Fruit fly (Drosophila melanogaster) whole organism: ENCODE results near the gene disp.

ENCODE experiments used
- CG8478 ChIP-seq: fragments of >200 bp; optimal IDR thresholded peaks from 2 replicates; lab custom pipeline; 2018; ENCODE audit warnings: inconsistent platforms
- Dll ChIP-seq: fragments of >200 bp; optimal IDR thresholded peaks from 2 replicates; lab custom pipeline; 2017
- EcR ChIP-seq, 2 experiments: fragments of >200 bp; optimal IDR thresholded peaks; 2 replicates each; lab custom pipeline; 2017; ENCODE audit warnings: missing biosample characterization in 2 of 2, missing genetic modification characterization in 2 of 2, missing genetic modification reagents in 2 of 2
- pan ChIP-seq: fragments of >200 bp; optimal IDR thresholded peaks from 2 replicates; lab custom pipeline; 2017
- psq ChIP-seq: fragments of >200 bp; optimal IDR thresholded peaks from 2 replicates; lab custom pipeline; 2017
- usp ChIP-seq: fragments of >200 bp; optimal IDR thresholded peaks from 2 replicates; lab custom pipeline; 2017; ENCODE audit warnings: missing biosample characterization, missing genetic modification characterization, mixed read lengths

The disp gene

DNA sequence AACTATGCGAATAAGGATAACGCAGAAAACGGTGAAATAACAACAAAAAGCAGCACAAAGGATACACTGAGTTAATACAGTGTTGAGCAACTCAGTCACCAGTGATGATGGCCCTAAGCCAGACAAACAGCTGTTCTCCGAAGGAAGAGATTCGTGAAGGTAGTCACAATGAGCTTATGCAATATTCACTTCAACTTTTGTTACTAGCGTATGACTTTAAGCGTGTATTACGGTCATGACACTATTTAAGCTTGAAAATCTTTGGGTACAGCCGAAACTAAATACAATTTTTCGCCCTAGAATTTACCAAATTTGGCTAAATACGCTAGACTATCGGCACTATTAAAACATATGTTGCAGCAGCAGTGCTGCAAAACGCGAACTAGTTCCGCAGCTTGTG lies at the start of gene disp, which contains the start of gene ECSIT:
TSS of gene disp (minus strand) at position 97 of the 400 bp plus-strand sequence.
TSS of gene ECSIT (plus strand) at position 371 of the 400 bp plus-strand sequence.
- no peak for TF ChIP-seq EcR (GFP tag; optimal IDR thresholded peaks at IDR 0.05; lab: Kevin White, UChicago)
- TF ChIP-seq CG8478 (lab: Kevin White, UChicago) = no peak
- no peak for TF ChIP-seq psq (lab: Kevin White, UChicago)

DNA sequence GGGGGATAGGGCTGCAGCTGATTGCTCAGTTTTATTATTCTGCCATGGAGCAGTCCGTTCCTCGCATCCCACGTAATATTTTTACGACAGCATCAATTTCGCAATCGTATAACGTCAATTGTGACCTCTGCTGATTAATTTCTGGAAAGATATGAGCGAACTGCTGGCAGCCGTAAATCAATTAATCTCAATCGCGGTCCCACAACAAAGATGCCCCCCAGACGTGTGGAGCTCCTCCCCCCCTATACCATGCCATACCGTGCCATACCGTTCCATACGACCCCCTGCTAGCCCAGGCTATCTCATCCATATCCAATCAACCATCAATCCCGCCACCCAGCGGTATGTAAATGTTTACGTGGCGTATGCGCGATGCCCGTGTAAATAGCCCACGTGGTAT lies 25.2 kb upstream of the disp start:
- TF ChIP-seq CG8478 (lab: Kevin White, UChicago) = no peak
- no peak for TF ChIP-seq psq (lab: Kevin White, UChicago)
- TF ChIP-seq usp = no peak
- TF ChIP-seq EcR (GFP tag; optimal IDR thresholded peaks at IDR 0.05; lab: Kevin White, UChicago) = no peak
- TF ChIP-seq pan (lab: Kevin White, UChicago) = no peak
- no peak for TF ChIP-seq Dll (lab: Kevin White, UChicago)

DNA sequence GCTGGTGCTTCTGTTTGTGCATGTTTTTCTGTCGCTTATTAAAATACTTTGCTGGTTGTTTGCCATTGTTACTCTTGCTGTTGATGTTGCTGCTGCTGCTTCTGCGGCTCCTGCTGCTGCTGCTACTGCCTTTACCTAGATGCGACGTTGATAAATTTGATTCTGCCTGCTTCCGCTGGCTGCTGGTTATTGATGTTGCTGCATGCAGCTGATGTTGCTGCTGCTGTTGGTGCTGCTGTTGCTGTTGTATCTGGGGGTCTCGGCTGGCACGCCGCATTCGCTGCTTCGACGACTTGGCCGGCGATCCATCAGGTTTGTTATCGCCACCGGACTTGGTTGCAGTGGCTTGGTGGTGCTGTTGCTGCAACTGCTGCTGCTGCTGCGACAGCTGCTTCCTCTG lies 21.3 kb upstream of the disp start:
- no peak for TF ChIP-seq usp
- TF ChIP-seq psq (lab: Kevin White, UChicago) = no peak
- TF ChIP-seq Dll (lab: Kevin White, UChicago) = no peak
- no peak for TF ChIP-seq pan (lab: Kevin White, UChicago)
- no peak for TF ChIP-seq EcR (GFP tag; optimal IDR thresholded peaks at IDR 0.05; lab: Kevin White, UChicago)
- no peak for TF ChIP-seq CG8478 (lab: Kevin White, UChicago)

DNA sequence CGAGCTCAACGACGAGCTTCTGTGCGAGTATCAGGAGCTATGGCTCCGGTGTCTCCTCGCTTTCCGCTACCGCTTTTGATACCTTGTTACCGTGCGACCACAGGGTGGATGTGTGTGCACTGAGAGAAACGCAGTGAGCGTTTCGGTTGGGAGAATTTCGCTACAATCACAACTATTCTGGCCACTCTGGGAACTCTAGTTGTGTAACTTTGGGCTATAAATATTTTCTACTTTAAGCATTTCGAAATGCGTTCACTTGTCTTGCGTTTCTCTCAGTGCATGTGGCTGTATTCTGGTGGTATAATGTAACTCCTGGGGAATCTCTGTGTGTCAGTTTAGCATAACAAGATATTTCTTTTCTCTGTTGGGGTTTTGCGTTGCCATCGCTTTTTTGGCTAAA lies 15.3 kb upstream of the disp start:
- no peak for TF ChIP-seq EcR (GFP tag; optimal IDR thresholded peaks at IDR 0.05; lab: Kevin White, UChicago)
- no peak for TF ChIP-seq usp
- TF ChIP-seq CG8478 (lab: Kevin White, UChicago) = no peak
- TF ChIP-seq pan (lab: Kevin White, UChicago) = no peak
- TF ChIP-seq psq (lab: Kevin White, UChicago) = no peak
- TF ChIP-seq Dll (lab: Kevin White, UChicago) = no peak

DNA sequence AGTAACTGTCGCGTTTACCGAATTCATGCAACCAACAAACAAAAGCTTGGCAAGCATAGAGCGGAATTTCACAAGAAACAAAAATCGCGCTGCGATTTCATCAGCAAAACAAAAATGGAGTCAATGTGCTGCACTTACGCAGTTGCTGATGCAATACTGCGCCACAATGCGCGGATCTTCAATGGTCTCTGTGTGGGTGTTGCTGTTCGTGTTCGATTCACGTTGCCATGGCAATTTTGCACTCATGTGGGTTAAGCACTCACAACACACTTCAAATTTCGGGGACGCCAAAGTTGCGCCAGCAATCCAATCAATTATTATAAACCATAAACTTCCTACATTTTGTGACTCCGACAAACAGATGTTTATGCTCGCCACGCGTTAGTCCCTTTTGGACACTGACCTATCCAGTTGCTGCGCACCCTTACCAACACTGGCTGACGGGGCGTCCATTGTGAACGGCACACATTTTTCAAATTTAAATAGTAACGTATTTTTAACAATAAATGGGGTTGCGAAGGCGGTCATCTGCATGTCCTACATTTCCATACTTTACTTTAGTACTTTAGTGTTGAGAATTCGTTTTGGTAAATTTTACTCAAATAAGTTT lies 6.0 kb upstream of the disp start, which contains the start of gene CG2017:
TSS of gene CG2017 (minus strand) at position 374 of the 610 bp plus-strand sequence.
- TF ChIP-seq EcR (GFP tag; optimal IDR thresholded peaks at IDR 0.05; lab: Kevin White, UChicago) = no peak
- no peak for TF ChIP-seq pan (lab: Kevin White, UChicago)
- TF ChIP-seq Dll (lab: Kevin White, UChicago) = no peak
- no peak for TF ChIP-seq CG8478 (lab: Kevin White, UChicago)
- no peak for TF ChIP-seq psq (lab: Kevin White, UChicago)
- no peak for TF ChIP-seq usp

DNA sequence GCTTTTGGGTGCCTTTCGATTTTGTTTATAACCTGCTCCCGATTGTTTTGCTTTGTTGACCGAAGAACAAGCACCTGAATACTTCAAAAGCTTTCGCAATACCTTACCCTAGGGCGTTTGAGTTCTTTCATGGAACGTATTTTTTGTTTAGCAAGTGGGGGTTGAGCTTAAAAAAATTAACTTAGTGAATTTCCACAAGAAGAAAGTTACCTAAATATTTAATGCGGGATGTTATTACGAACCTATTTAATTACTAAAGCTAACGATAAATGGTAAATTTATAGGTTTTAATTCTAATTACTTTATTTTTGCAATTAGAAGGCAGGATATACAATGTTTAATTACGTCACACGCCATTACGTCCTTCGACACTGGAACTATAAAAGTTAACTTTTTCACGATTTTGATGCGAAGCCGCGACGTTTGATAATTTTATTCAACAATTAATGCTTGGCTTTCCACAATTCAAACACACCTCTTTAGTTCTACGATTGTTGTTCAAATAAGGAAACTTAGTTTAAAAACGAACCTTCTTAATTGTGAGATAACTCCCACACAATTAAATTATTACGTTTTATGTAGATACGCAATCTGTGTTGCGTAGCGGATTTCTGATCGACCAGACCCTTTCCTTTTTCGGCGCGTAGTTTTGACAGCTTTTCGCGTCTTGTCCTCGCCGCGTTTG lies 5.2 kb upstream of the disp start:
- TF ChIP-seq Dll (lab: Kevin White, UChicago) = no peak
- TF ChIP-seq pan (lab: Kevin White, UChicago) = no peak
- TF ChIP-seq CG8478 (lab: Kevin White, UChicago) = no peak
- no peak for TF ChIP-seq usp
- no peak for TF ChIP-seq psq (lab: Kevin White, UChicago)

DNA sequence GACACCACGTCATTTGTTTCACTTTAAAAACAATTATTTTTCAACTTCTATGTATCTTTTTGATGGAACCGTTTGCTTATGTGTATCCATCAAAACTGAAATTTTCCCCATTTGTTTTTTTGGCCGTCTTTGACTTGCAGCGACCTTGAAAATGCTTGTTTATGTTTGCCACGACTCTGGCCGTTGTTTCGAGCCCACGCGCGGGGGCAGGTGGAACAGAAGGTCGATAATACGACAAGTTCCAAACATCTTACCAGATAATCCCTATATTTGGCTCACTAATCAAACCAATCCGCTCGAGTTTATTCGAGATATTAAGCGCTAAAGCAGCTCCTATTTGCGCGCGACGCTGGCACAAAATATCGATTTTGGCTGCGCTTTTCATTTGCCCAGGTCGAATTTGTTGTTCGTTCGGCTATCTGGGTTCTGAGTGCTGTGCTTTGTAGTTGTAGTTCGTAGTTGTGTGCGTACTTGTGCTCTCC lies 4.7 kb upstream of the disp start:
- TF ChIP-seq psq (lab: Kevin White, UChicago) = no peak
- no peak for TF ChIP-seq Dll (lab: Kevin White, UChicago)

DNA sequence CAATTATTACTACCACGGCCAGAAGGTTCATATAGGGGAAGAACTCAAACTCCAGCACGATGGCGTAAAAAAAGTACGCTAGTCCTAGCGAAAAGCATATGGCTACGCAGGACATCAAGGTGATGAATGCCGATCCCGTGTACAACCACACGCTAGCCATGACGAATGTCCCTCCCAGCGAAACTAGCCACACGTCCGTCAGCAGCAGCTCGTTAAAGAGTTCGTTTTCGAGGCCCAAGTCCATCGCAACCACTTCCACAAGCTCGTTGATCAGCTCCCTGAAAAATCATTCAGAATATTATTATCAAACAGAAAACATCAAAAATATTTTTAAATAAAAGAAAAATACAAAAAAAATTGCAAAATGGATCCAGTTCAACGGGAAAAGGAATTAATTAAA lies 3.1 kb downstream of the disp start, which contains the start of gene CG34287:
TSS of gene CG34287 (plus strand) at position 301 of the 400 bp plus-strand sequence.
- TF ChIP-seq pan (lab: Kevin White, UChicago) (no peak), Dll (lab: Kevin White, UChicago) (no peak), psq (lab: Kevin White, UChicago) (no peak), CG8478 (lab: Kevin White, UChicago) (no peak), EcR (GFP tag; optimal IDR thresholded peaks at IDR 0.05; lab: Kevin White, UChicago) (no peak), usp (no peak)

DNA sequence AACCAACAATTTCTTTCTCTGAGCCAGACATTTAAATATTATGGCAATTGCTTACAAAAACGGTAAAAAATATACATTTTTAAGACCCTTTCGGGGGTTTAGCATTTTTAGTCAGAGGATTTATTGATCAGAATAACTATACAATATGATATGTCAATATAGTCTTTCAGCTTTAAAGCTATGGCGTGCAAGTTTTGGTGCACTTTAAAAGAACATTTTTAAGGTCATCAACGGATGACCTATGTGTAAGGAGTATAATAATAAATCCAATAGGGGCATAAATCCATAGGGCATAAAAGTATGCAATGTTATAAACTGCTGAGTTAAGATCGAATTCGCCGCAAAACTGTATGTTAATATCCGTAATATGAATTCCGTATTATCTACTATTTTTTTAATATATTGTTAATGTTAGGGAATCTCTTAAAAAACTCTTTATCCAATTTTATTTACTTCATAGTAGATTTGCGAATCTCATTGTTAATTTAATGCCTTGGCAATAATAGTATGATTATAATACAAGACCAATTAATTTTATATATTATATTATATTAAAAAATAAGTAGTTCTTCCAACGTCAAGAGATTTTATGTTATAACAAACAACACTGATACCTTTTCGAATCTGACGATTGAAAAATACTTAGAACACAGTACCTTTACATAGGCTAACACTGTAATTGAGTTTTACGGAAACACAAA lies 9.4 kb downstream of the disp start, which contains the start of gene CG14676:
TSS of gene CG14676 (plus strand) at position 651 of the 701 bp plus-strand sequence.
- no peak for TF ChIP-seq Dll (lab: Kevin White, UChicago)
- TF ChIP-seq pan (lab: Kevin White, UChicago) = no peak
- no peak for TF ChIP-seq usp
- no peak for TF ChIP-seq CG8478 (lab: Kevin White, UChicago)
- no peak for TF ChIP-seq psq (lab: Kevin White, UChicago)
- TF ChIP-seq EcR (GFP tag; optimal IDR thresholded peaks at IDR 0.05; lab: Kevin White, UChicago) = no peak

DNA sequence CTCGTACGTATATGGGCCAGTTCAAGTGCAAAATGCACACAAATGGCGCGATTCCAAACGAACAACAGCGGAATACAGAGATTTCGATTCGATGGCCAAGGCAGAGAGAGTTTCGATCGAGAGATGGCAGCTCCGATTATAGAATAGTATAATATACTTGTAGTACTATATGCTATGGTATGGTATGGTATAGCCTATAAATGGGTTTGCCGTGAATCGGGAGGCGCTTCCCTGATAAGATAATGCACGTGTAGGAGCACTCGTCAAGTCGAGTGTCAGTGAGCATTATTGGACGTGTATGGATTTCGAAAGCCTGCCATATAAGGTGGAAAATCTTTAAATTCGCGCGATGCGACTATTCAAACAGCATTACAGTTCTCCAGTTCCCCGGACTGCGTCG lies 12.6 kb downstream of the disp start:
- TF ChIP-seq psq (lab: Kevin White, UChicago) = no peak
- TF ChIP-seq usp = no peak
- TF ChIP-seq CG8478 (lab: Kevin White, UChicago) = no peak
- no peak for TF ChIP-seq EcR (GFP tag; optimal IDR thresholded peaks at IDR 0.05; lab: Kevin White, UChicago)
- TF ChIP-seq Dll (lab: Kevin White, UChicago) = no peak
- no peak for TF ChIP-seq pan (lab: Kevin White, UChicago)

DNA sequence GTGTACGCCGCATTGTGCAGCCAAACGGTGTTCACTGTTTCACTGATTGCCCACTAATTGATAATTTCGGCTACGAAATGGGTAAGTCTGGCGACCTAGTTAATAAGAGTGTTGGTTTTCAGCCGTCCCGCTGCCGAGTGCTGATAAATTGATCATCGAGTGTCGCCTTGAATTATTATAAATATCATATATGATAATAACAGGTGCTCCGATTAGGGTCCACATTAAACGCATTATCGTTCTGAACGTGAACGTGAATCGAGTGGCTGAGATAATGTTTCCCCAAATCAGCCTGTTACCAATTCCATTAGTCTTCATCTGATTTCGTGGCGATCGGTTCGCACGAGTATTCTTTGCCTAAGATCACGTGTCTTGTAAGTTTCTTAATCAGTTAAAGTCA lies 14.8 kb downstream of the disp start:
- TF ChIP-seq psq (lab: Kevin White, UChicago) = no peak
- TF ChIP-seq CG8478 (lab: Kevin White, UChicago) = no peak
- TF ChIP-seq EcR (GFP tag; optimal IDR thresholded peaks at IDR 0.05; lab: Kevin White, UChicago) = no peak
- TF ChIP-seq pan (lab: Kevin White, UChicago) = no peak
- no peak for TF ChIP-seq usp
- TF ChIP-seq Dll (lab: Kevin White, UChicago) = no peak
